Fruit fly (Drosophila melanogaster): Measurements from ENCODE around the gene CG11498.

DNA sequence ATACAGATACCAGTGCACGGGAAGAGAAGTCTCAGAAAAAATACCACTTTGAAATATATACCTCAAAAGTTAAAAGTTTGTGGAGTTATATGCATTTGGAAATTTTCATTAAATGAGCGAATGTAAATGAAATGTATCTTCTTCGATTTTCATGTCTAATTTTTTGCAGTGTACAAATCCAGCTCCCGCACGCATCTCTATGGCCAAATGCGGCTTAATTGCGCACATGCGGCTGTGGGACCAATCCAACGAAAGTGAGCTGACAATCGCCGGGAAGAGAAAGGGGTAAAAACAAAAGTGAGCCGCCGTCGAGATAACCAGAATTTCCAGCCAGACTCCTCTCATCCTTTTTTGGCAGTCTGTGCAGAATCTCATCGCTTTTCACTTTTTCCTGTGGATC lies 3.9 kb upstream of the CG11498 start:
- TF ChIP-seq Hr78 (GFP tag; optimal IDR thresholded peaks at IDR 0.05) (peak in 1 of 2 experiments; percentile 11), CG2712 (tag; optimal IDR thresholded peaks at IDR 0.05) (peak; percentile 42), Adf1 (GFP tag; IDR thresholded peaks at IDR 0.05) (no peak), CG18262 (tag; optimal IDR thresholded peaks at IDR 0.05) (peak; percentile 40), CG16813 (GFP tag; IDR thresholded peaks at IDR 0.05; ENCODE audit: partially characterized antibody) (no peak)
